Fruit fly (Drosophila melanogaster) whole organism, embryonic: ENCODE measurements around the gene Tsen2.

Source experiments
- Antp ChIP-seq: fragments of 200-800 bp; sonication (Bioruptor generic); optimal IDR thresholded peaks from 3 replicates; lab custom pipeline; 2016; ENCODE audit warnings: missing biosample characterization, missing genetic modification characterization
- Atf3 ChIP-seq: fragments of 200-800 bp; sonication (Bioruptor generic); optimal IDR thresholded peaks from 3 replicates; lab custom pipeline; 2016; ENCODE audit warnings: missing biosample characterization, missing genetic modification characterization
- Bteb2 ChIP-seq: fragments of 200-800 bp; sonication (Bioruptor generic); optimal IDR thresholded peaks from 2 replicates; lab custom pipeline; 2016; ENCODE audit warnings: missing biosample characterization, missing genetic modification characterization
- CG12155 ChIP-seq: fragments of 200-800 bp; sonication (Bioruptor generic); optimal IDR thresholded peaks from 3 replicates; lab custom pipeline; 2016; ENCODE audit warnings: missing biosample characterization, missing genetic modification characterization
- CG12391 ChIP-seq: fragments of 200-800 bp; sonication (Bioruptor generic); optimal IDR thresholded peaks from 3 replicates; lab custom pipeline; 2018; ENCODE audit warnings: missing biosample characterization, mild to moderate bottlenecking, missing genetic modification characterization, moderate library complexity
- CG12942 ChIP-seq: fragments of 200-800 bp; sonication (Bioruptor generic); optimal IDR thresholded peaks from 3 replicates; lab custom pipeline; 2016; ENCODE audit warnings: missing biosample characterization, missing genetic modification characterization
- CG13624 ChIP-seq: fragments of 200-800 bp; sonication (Bioruptor generic); optimal IDR thresholded peaks from 2 replicates; lab custom pipeline; 2016; ENCODE audit warnings: missing biosample characterization, missing genetic modification characterization
- CG16813 ChIP-seq: fragments of 200-800 bp; sonication (Bioruptor generic); IDR thresholded peaks from 3 replicates; pipeline ENCODE4 v1.3.6; 2022; ENCODE audit warnings: missing biosample characterization, missing genetic modification characterization; ENCODE audit not compliant: partially characterized antibody
- CG1792 ChIP-seq: fragments of 200-800 bp; sonication (Bioruptor generic); optimal IDR thresholded peaks from 2 replicates; lab custom pipeline; 2016; ENCODE audit warnings: missing biosample characterization, missing genetic modification characterization
- CG2120 ChIP-seq: fragments of 200-800 bp; sonication (Bioruptor generic); optimal IDR thresholded peaks from 3 replicates; lab custom pipeline; 2016; ENCODE audit warnings: missing biosample characterization, missing genetic modification characterization
- CG2129 ChIP-seq: fragments of 200-800 bp; sonication (Bioruptor generic); IDR thresholded peaks from 2 replicates; pipeline ENCODE4 v1.3.6; 2022; ENCODE audit warnings: missing biosample characterization, missing genetic modification characterization; ENCODE audit not compliant: partially characterized antibody
- CG30020 ChIP-seq: fragments of 200-800 bp; optimal IDR thresholded peaks from 2 replicates; lab custom pipeline; 2019; ENCODE audit warnings: missing biosample characterization, mild to moderate bottlenecking, missing genetic modification characterization, moderate library complexity
- CG33213 ChIP-seq: fragments of 200-800 bp; sonication (Bioruptor generic); optimal IDR thresholded peaks from 3 replicates; lab custom pipeline; 2016; ENCODE audit warnings: missing biosample characterization, missing genetic modification characterization
- CG33557 ChIP-seq: fragments of 200-800 bp; sonication (Bioruptor generic); optimal IDR thresholded peaks from 2 replicates; lab custom pipeline; 2019; ENCODE audit warnings: missing biosample characterization, mild to moderate bottlenecking, missing genetic modification characterization, moderate library complexity
- CG3407 ChIP-seq: fragments of 200-800 bp; sonication (Bioruptor generic); optimal IDR thresholded peaks from 2 replicates; lab custom pipeline; 2018; ENCODE audit warnings: missing biosample characterization, mild to moderate bottlenecking, missing genetic modification characterization
- CG6654 ChIP-seq: fragments of 200-800 bp; sonication (Bioruptor generic); optimal IDR thresholded peaks from 2 replicates; lab custom pipeline; 2017; ENCODE audit warnings: missing biosample characterization, mild to moderate bottlenecking, missing genetic modification characterization
- CG6791 ChIP-seq: fragments of 200-800 bp; sonication (Bioruptor generic); IDR thresholded peaks from 3 replicates; pipeline ENCODE4 v1.3.6; 2022; ENCODE audit warnings: missing biosample characterization, missing genetic modification characterization; ENCODE audit not compliant: partially characterized antibody
- CG7786 ChIP-seq: fragments of 200-800 bp; sonication (Bioruptor generic); optimal IDR thresholded peaks from 2 replicates; lab custom pipeline; 2016; ENCODE audit warnings: missing biosample characterization, missing genetic modification characterization
- CG7963 ChIP-seq: fragments of 200-800 bp; sonication (Bioruptor generic); IDR thresholded peaks from 3 replicates; pipeline ENCODE4 v1.3.6; 2022; ENCODE audit warnings: missing biosample characterization, missing genetic modification characterization; ENCODE audit not compliant: partially characterized antibody
- CG8089 ChIP-seq: fragments of 200-800 bp; sonication (Bioruptor generic); optimal IDR thresholded peaks from 3 replicates; lab custom pipeline; 2016; ENCODE audit warnings: missing biosample characterization, missing genetic modification characterization
- CG9727 ChIP-seq: fragments of 200-800 bp; sonication (Bioruptor generic); optimal IDR thresholded peaks from 3 replicates; lab custom pipeline; 2017; ENCODE audit warnings: missing biosample characterization, mild to moderate bottlenecking, missing genetic modification characterization
- CTCF ChIP-seq: fragments of 200-800 bp; sonication (Bioruptor generic); optimal IDR thresholded peaks from 2 replicates; lab custom pipeline; 2017; ENCODE audit warnings: missing biosample characterization, mild to moderate bottlenecking, missing genetic modification characterization, moderate library complexity
- CoRest ChIP-seq: fragments of 200-800 bp; sonication (Bioruptor generic); optimal IDR thresholded peaks from 3 replicates; lab custom pipeline; 2018; ENCODE audit warnings: missing biosample characterization, mild to moderate bottlenecking, missing genetic modification characterization, moderate library complexity
- D19B ChIP-seq: fragments of 200-800 bp; sonication (Bioruptor generic); optimal IDR thresholded peaks from 2 replicates; lab custom pipeline; 2017; ENCODE audit warnings: missing biosample characterization, mild to moderate bottlenecking, missing genetic modification characterization
- Dip3 ChIP-seq: fragments of 200-800 bp; sonication (Bioruptor generic); optimal IDR thresholded peaks from 3 replicates; lab custom pipeline; 2016; ENCODE audit warnings: missing biosample characterization, missing genetic modification characterization
- Fer1 ChIP-seq: fragments of 200-800 bp; sonication (Bioruptor generic); optimal IDR thresholded peaks from 2 replicates; lab custom pipeline; 2017; ENCODE audit warnings: missing biosample characterization, mild to moderate bottlenecking, missing genetic modification characterization
- Fer3 ChIP-seq: fragments of 200-800 bp; sonication (Bioruptor generic); optimal IDR thresholded peaks from 2 replicates; lab custom pipeline; 2018; ENCODE audit warnings: missing biosample characterization, mild to moderate bottlenecking, missing genetic modification characterization, moderate library complexity
- Hr51 ChIP-seq, 2 experiments: fragments of 200-800 bp; sonication (Bioruptor generic); optimal IDR thresholded peaks; 2 replicates in 1 of 2; 3 replicates in 1 of 2; lab custom pipeline; 2016 to 2018; ENCODE audit warnings: missing biosample characterization in 2 of 2, missing genetic modification characterization in 2 of 2, mild to moderate bottlenecking in 1 of 2, moderate library complexity in 1 of 2
- MESR4 ChIP-seq: fragments of 200-800 bp; sonication (Bioruptor generic); optimal IDR thresholded peaks from 2 replicates; lab custom pipeline; 2018; ENCODE audit warnings: missing biosample characterization, mild to moderate bottlenecking, missing genetic modification characterization, moderate library complexity
- Med ChIP-seq: fragments of 200-800 bp; sonication (Bioruptor generic); peaks from one replicate; lab custom pipeline; 2016; ENCODE audit warnings: missing biosample characterization, missing genetic modification characterization, mild to moderate bottlenecking, inconsistent platforms, moderate library complexity
- PHDP ChIP-seq: fragments of 200-800 bp; sonication (Bioruptor generic); optimal IDR thresholded peaks from 3 replicates; lab custom pipeline; 2018; ENCODE audit warnings: missing biosample characterization, mild to moderate bottlenecking, missing genetic modification characterization, moderate library complexity
- Vsx1 ChIP-seq: fragments of 200-800 bp; sonication (Bioruptor generic); optimal IDR thresholded peaks from 2 replicates; lab custom pipeline; 2017; ENCODE audit warnings: missing biosample characterization, mild to moderate bottlenecking, missing genetic modification characterization, missing genetic modification reagents
- crc ChIP-seq: fragments of 200-800 bp; sonication (Bioruptor generic); optimal IDR thresholded peaks from 2 replicates; lab custom pipeline; 2016; ENCODE audit warnings: missing biosample characterization, missing genetic modification characterization
- emc ChIP-seq: fragments of 200-800 bp; sonication (Bioruptor generic); optimal IDR thresholded peaks from 2 replicates; lab custom pipeline; 2016; ENCODE audit warnings: missing biosample characterization, missing genetic modification characterization
- eve ChIP-seq, 2 experiments: fragments of >200 bp; optimal IDR thresholded peaks; 2 replicates each; lab custom pipeline; 2017; ENCODE audit warnings: missing biosample characterization in 2 of 2, missing genetic modification characterization in 2 of 2
- ftz-f1 ChIP-seq: fragments of 200-800 bp; sonication (Bioruptor generic); optimal IDR thresholded peaks from 2 replicates; lab custom pipeline; 2016; ENCODE audit warnings: missing biosample characterization, missing genetic modification characterization
- hth ChIP-seq: fragments of >200 bp; optimal IDR thresholded peaks from 2 replicates; lab custom pipeline; 2017; ENCODE audit warnings: inconsistent platforms
- inv ChIP-seq: fragments of 200-800 bp; sonication (Bioruptor generic); IDR thresholded peaks from 2 replicates; pipeline ENCODE4 v1.3.6; 2022; ENCODE audit warnings: missing biosample characterization, missing genetic modification characterization; ENCODE audit not compliant: partially characterized antibody
- lola ChIP-seq, 3 experiments: fragments of >200 bp in 2 of 3; fragments of 200-800 bp in 1 of 3; sonication (Bioruptor generic) in 1 of 3; optimal IDR thresholded peaks; 2 replicates each; lab custom pipeline; 2017 to 2019; ENCODE audit warnings: missing biosample characterization in 3 of 3, missing genetic modification characterization in 3 of 3, mild to moderate bottlenecking in 1 of 3, moderate library complexity in 1 of 3
- rib ChIP-seq: fragments of 200-800 bp; sonication (Bioruptor generic); IDR thresholded peaks from 2 replicates; pipeline ENCODE4 v1.3.6; 2022; ENCODE audit warnings: missing biosample characterization, missing genetic modification characterization
- row ChIP-seq: fragments of 200-800 bp; sonication (Bioruptor generic); IDR thresholded peaks from 3 replicates; pipeline ENCODE4 v1.3.6; 2022; ENCODE audit warnings: missing biosample characterization, missing genetic modification characterization
- salm ChIP-seq: fragments of 200-800 bp; sonication (Bioruptor generic); optimal IDR thresholded peaks from 2 replicates; lab custom pipeline; 2018; ENCODE audit warnings: missing biosample characterization, mild to moderate bottlenecking, missing genetic modification characterization
- scrt ChIP-seq: fragments of 200-800 bp; sonication (Bioruptor generic); optimal IDR thresholded peaks from 2 replicates; lab custom pipeline; 2018; ENCODE audit warnings: missing biosample characterization, mild to moderate bottlenecking, missing genetic modification characterization, moderate library complexity
- slbo ChIP-seq: fragments of 200-800 bp; sonication (Bioruptor generic); IDR thresholded peaks from 2 replicates; pipeline ENCODE4 v1.3.6; 2022; ENCODE audit warnings: missing biosample characterization, missing genetic modification characterization
- ssp ChIP-seq: fragments of 200-800 bp; sonication (Bioruptor generic); IDR thresholded peaks from 2 replicates; pipeline ENCODE4 v1.3.6; 2022; ENCODE audit warnings: missing biosample characterization, missing genetic modification characterization
- ttk ChIP-seq: fragments of 200-800 bp; sonication (Bioruptor generic); IDR thresholded peaks from 2 replicates; pipeline ENCODE4 v2.1.2; 2022; ENCODE audit warnings: missing biosample characterization, missing genetic modification characterization

The Tsen2 gene

dm6 chr2L:16719643-16720515, 9.7 kb upstream of the Tsen2 start, which contains the start of gene Cyt-c-p (continued):
- TF ChIP-seq CG33557 (GFP tag; lab: Kevin White, UChicago) (peak; percentile 16), Fer3 (peak; percentile 44), scrt (GFP tag; lab: Kevin White, UChicago) (peak; percentile 53), crc (no peak), ssp (no peak), CG1792 (GFP tag; lab: Kevin White, UChicago) (no peak), Dip3 (GFP tag; lab: Kevin White, UChicago) (no peak), CG30020 (peak; percentile 44), hth (lab: Kevin White, UChicago) (no peak), CG9727 (peak; percentile 44), MESR4 (GFP tag; lab: Kevin White, UChicago) (peak; percentile 72), CG12391 (tag; lab: Kevin White, UChicago) (peak; percentile 55), CG33213 (GFP tag; lab: Kevin White, UChicago) (peak; percentile 83), CoRest (peak; percentile 63), inv (GFP tag; lab: Robert Waterston, UW) (peak; percentile 46; the same call in 1 of the 2 replicates), Vsx1 (GFP tag; lab: Kevin White, UChicago) (peak; percentile 17), ftz-f1 (peak; percentile 89), CG7963 (no peak), Antp (GFP tag; lab: Kevin White, UChicago) (no peak), Fer1 (GFP tag; lab: Kevin White, UChicago) (peak; percentile 31), ttk (GFP tag; lab: Robert Waterston, UW) (no peak), CG12155 (GFP tag; lab: Kevin White, UChicago) (peak; percentile 11), CG8089 (peak; percentile 27), CG3407 (GFP tag; lab: Kevin White, UChicago) (no peak), D19B (GFP tag; lab: Kevin White, UChicago) (no peak), CG2120 (GFP tag; lab: Kevin White, UChicago) (no peak), lola (GFP tag; optimal IDR thresholded peaks at IDR 0.05; lab: Kevin White, UChicago) (peak in 1 of 3 experiments; percentile 3), Med (GFP tag; lab: Kevin White, UChicago) (peak; percentile 89), salm (tag; lab: Kevin White, UChicago) (peak; percentile 6)
- TF ChIP-seq, all 482 proteins: peak for 191

dm6 chr2L:16720707-16721700, 8.6 kb upstream of the Tsen2 start:
- TF ChIP-seq row (GFP tag; lab: Robert Waterston, UW) (peak; percentile 93), Hr51 (GFP tag; optimal IDR thresholded peaks at IDR 0.05; lab: Kevin White, UChicago) (peak; percentile 77 to 94), slbo (peak; percentile 95), PHDP (tag; lab: Kevin White, UChicago) (peak; percentile 82), emc (GFP tag; lab: Kevin White, UChicago) (no peak), rib (GFP tag; lab: Robert Waterston, UW) (peak; percentile 86), CG12942 (GFP tag; lab: Kevin White, UChicago) (peak; percentile 81), CG6791 (GFP tag; lab: Robert Waterston, UW) (no peak), CG16813 (GFP tag; lab: Robert Waterston, UW) (no peak), MESR4 (GFP tag; lab: Kevin White, UChicago) (no peak), Atf3 (GFP tag; lab: Kevin White, UChicago) (peak; percentile 67), CG12391 (tag; lab: Kevin White, UChicago) (peak; percentile 90), CTCF (GFP tag; lab: Kevin White, UChicago) (peak; percentile 57), CG7786 (GFP tag; lab: Kevin White, UChicago) (peak; percentile 51), eve (GFP tag; optimal IDR thresholded peaks at IDR 0.05; lab: Kevin White, UChicago) (peak in 1 of 2 experiments; percentile 97), Bteb2 (GFP tag; lab: Kevin White, UChicago) (peak; percentile 75), CG8089 (peak; percentile 58), CG2129 (no peak), CG13624 (GFP tag; lab: Kevin White, UChicago) (peak; percentile 70), CG6654 (peak; percentile 76)
